Fruit fly (Drosophila melanogaster) whole organism, embryonic: Measurements from ENCODE around the gene temp.

Experiments
- CG11247 ChIP-seq: fragments of 200-800 bp; sonication (Bioruptor generic); IDR thresholded peaks from 2 replicates; pipeline ENCODE4 v1.3.6; 2022; ENCODE audit warnings: missing biosample characterization, missing genetic modification characterization
- CG18619 ChIP-seq: fragments of 200-800 bp; sonication (Bioruptor generic); optimal IDR thresholded peaks from 3 replicates; lab custom pipeline; 2017; ENCODE audit warnings: missing biosample characterization, mild to moderate bottlenecking, missing genetic modification characterization
- CG2202 ChIP-seq: fragments of 200-800 bp; sonication (Bioruptor generic); optimal IDR thresholded peaks from 2 replicates; lab custom pipeline; 2018; ENCODE audit warnings: missing biosample characterization, mild to moderate bottlenecking, missing genetic modification characterization
- CG6254 ChIP-seq: fragments of 200-800 bp; sonication (Bioruptor generic); optimal IDR thresholded peaks from 3 replicates; lab custom pipeline; 2017; ENCODE audit warnings: mild to moderate bottlenecking, missing biosample characterization, missing genetic modification reagents, missing genetic modification characterization
- CG6272 ChIP-seq: fragments of 200-800 bp; sonication (Bioruptor generic); IDR thresholded peaks from 2 replicates; pipeline ENCODE4 v1.3.6; 2022; ENCODE audit warnings: missing biosample characterization, missing genetic modification characterization
- CTCF ChIP-seq: fragments of 200-800 bp; sonication (Bioruptor generic); optimal IDR thresholded peaks from 2 replicates; lab custom pipeline; 2017; ENCODE audit warnings: missing biosample characterization, mild to moderate bottlenecking, missing genetic modification characterization, moderate library complexity
- Ssrp ChIP-seq: fragments of 200-800 bp; sonication (Bioruptor generic); optimal IDR thresholded peaks from 2 replicates; lab custom pipeline; 2018; ENCODE audit warnings: missing biosample characterization, mild to moderate bottlenecking, missing genetic modification characterization, moderate library complexity
- croc ChIP-seq: fragments of 200-800 bp; sonication (Bioruptor generic); conservative IDR thresholded peaks from 3 replicates; pipeline ENCODE4 v1.3.6; 2022; ENCODE audit warnings: missing biosample characterization, missing genetic modification characterization
- crol ChIP-seq: fragments of 200-800 bp; sonication (Bioruptor generic); IDR thresholded peaks from 2 replicates; pipeline ENCODE4 v1.3.6; 2022; ENCODE audit warnings: missing biosample characterization, missing genetic modification characterization
- lilli ChIP-seq: fragments of 200-800 bp; sonication (Bioruptor generic); optimal IDR thresholded peaks from 3 replicates; lab custom pipeline; 2016; ENCODE audit warnings: missing biosample characterization, missing genetic modification characterization
- ttk ChIP-seq: fragments of 200-800 bp; sonication (Bioruptor generic); IDR thresholded peaks from 2 replicates; pipeline ENCODE4 v2.1.2; 2022; ENCODE audit warnings: missing biosample characterization, missing genetic modification characterization

DNA sequence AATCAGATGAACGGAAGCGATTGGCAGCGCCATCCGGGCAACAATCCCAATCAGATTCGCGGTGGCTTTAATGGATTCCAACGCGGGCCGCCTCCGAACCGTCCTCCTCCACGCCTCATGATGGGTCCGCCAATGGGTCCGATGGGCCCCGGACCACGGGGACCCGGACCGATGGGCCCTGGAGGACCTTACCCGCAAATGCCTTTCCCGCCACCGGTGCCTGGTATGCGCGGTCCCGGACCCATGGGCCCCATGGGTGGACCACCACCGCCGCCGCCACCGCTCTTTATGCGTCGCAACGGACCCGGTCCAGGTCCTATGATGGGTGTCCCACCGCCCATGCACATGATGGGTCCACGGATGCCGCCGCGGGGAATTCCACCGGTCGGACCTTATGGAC lies 19.4 kb downstream of the temp start:
- TF ChIP-seq CG11247 (GFP tag; lab: Robert Waterston, UW) (no peak), crol (no peak), croc (no peak), CG18619 (GFP tag; lab: Kevin White, UChicago) (no peak), CG6272 (GFP tag; lab: Robert Waterston, UW) (no peak), CG2202 (tag; lab: Kevin White, UChicago) (no peak), lilli (GFP tag; lab: Kevin White, UChicago) (no peak), CTCF (GFP tag; lab: Kevin White, UChicago) (no peak), ttk (GFP tag; lab: Robert Waterston, UW) (no peak), Ssrp (no peak), CG6254 (GFP tag; lab: Kevin White, UChicago) (no peak)
